Worm (Caenorhabditis elegans) whole organism, L1 larva: ENCODE results near the gene ZK121.2.

Experiments used
- aha-1 ChIP-seq: fragments of 150-350 bp; optimal IDR thresholded peaks from 2 replicates; lab custom pipeline; 2014; ENCODE audit warnings: missing biosample characterization, missing genetic modification characterization
- ces-1 ChIP-seq: fragments of 150-350 bp; optimal IDR thresholded peaks from 2 replicates; lab custom pipeline; 2014; ENCODE audit warnings: missing biosample characterization, missing genetic modification reagents, missing genetic modification characterization
- fkh-8 ChIP-seq: sonication (generic microtip); optimal IDR thresholded peaks from 2 replicates; lab custom pipeline; 2016; ENCODE audit warnings: mild to moderate bottlenecking, missing genetic modification characterization, missing compliant biosample characterization
- lir-3 ChIP-seq: sonication (generic microtip); optimal IDR thresholded peaks from 2 replicates; lab custom pipeline; 2016; ENCODE audit warnings: mild to moderate bottlenecking, missing genetic modification characterization, moderate library complexity, missing compliant biosample characterization; ENCODE audit not compliant: poor library complexity
- nhr-84 ChIP-seq: sonication (generic microtip); optimal IDR thresholded peaks from 2 replicates; lab custom pipeline; 2017; ENCODE audit warnings: missing biosample characterization, missing genetic modification characterization
- pag-3 ChIP-seq: sonication (generic microtip); optimal IDR thresholded peaks from 2 replicates; lab custom pipeline; 2017; ENCODE audit warnings: missing genetic modification characterization, mild to moderate bottlenecking, missing compliant biosample characterization, antibody characterized with exemption, borderline replicate concordance; ENCODE audit not compliant: insufficient read depth
- pqm-1 ChIP-seq: sonication (generic microtip); optimal IDR thresholded peaks from 3 replicates; lab custom pipeline; 2017; ENCODE audit warnings: missing biosample characterization, missing genetic modification characterization
- unc-62 ChIP-seq: fragments of 150-350 bp; optimal IDR thresholded peaks from 2 replicates; lab custom pipeline; 2014; ENCODE audit warnings: missing biosample characterization, missing genetic modification reagents, missing genetic modification characterization
- ztf-11 ChIP-seq, 2 experiments: sonication (generic microtip); optimal IDR thresholded peaks; 2 replicates each; lab custom pipeline; 2016 to 2017; ENCODE audit warnings: missing genetic modification characterization in 2 of 2, missing biosample characterization in 1 of 2, missing compliant biosample characterization in 1 of 2

- TF ChIP-seq pag-3 (no peak), lir-3 (tag; lab: Kevin White, UChicago) (no peak), aha-1 (tag; lab: Kevin White, UChicago) (no peak), fkh-8 (tag; lab: Kevin White, UChicago) (no peak), ztf-11 (tag; optimal IDR thresholded peaks at IDR 0.05; lab: Kevin White, UChicago) (no peak), unc-62 (GFP tag; lab: Kevin White, UChicago) (no peak), nhr-84 (tag; lab: Kevin White, UChicago) (no peak), ces-1 (GFP tag; lab: Kevin White, UChicago) (no peak), pqm-1 (tag; lab: Kevin White, UChicago) (no peak)
Measured at ce11 chrIII:5373715-5374114, 32.2 kb downstream of the ZK121.2 start.
